Worm (Caenorhabditis elegans): ENCODE data around the gene lec-6.

The lec-6 gene

DNA sequence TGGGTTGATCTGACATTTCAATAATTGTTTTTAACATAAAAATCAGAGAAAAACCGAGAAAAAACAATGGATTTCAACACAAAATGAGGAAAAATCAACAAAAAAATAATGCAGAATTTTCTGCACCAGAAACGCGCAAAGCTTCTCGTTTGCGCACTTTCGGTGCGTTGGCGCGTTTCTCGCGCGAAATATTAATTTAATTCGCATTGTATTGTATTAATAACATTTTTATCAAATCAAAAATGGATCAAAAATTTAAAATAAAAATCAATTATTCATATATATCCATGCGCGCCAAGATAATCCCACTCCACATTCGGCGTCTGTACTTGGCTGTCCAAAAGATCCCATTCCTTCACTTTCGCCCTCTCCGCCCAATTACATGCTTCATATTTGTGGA lies 34.5 kb upstream of the lec-6 start, which contains the start of gene fem-2:
fem-2 (minus strand) TSS at position 9 of the 400 bp plus-strand sequence.
- no peak for TF ChIP-seq pha-4 (tag; optimal IDR thresholded peaks at IDR 0.05)
- TF ChIP-seq lsl-1 (GFP tag; optimal IDR thresholded peaks at IDR 0.05), result peak; percentile 35
- no peak for TF ChIP-seq zim-3 (tag; optimal IDR thresholded peaks at IDR 0.05)
- TF ChIP-seq nhr-90 (tag; optimal IDR thresholded peaks at IDR 0.05), result no peak
- TF ChIP-seq lir-1 (GFP tag; conservative IDR thresholded peaks at IDR 0.05), result no peak
- peak; percentile 91 for TF ChIP-seq ztf-18 (tag; optimal IDR thresholded peaks at IDR 0.05)
- TF ChIP-seq lin-35 (GFP tag; optimal IDR thresholded peaks at IDR 0.05), result no peak
- no peak for TF ChIP-seq madf-8 (GFP tag; conservative IDR thresholded peaks at IDR 0.05)
- TF ChIP-seq ZK185.1 (tag; optimal IDR thresholded peaks at IDR 0.05; ENCODE audit: poor library complexity, severe bottlenecking), result no peak
- no peak for TF ChIP-seq F39B2.1 (GFP tag; IDR thresholded peaks at IDR 0.05)
- TF ChIP-seq ztf-3 (GFP tag; optimal IDR thresholded peaks at IDR 0.05), result no peak
- TF ChIP-seq let-526 (GFP tag; IDR thresholded peaks at IDR 0.05), result no peak
- no peak for TF ChIP-seq rpc-1 (optimal IDR thresholded peaks at IDR 0.05)
- no peak for TF ChIP-seq rpc-1 (tag; optimal IDR thresholded peaks at IDR 0.05)
- no peak for TF ChIP-seq snpc-1.3 (tag; optimal IDR thresholded peaks at IDR 0.05; ENCODE audit: insufficient read depth)
- TF ChIP-seq chd-7 (tag; optimal IDR thresholded peaks at IDR 0.05), result no peak
- no peak for TF ChIP-seq ztf-25 (GFP tag; IDR thresholded peaks at IDR 0.05)
- TF ChIP-seq Y56A3A.18 (GFP tag; IDR thresholded peaks at IDR 0.05), result no peak
- no peak for TF ChIP-seq T26A5.8 (tag; optimal IDR thresholded peaks at IDR 0.05)
- TF ChIP-seq rec-8 (tag; optimal IDR thresholded peaks at IDR 0.05), result no peak
- no peak for TF ChIP-seq K12H6.12 (tag; optimal IDR thresholded peaks at IDR 0.05)
- TF ChIP-seq sptf-2 (GFP tag; optimal IDR thresholded peaks at IDR 0.05), result no peak
- TF ChIP-seq mel-28 (tag; optimal IDR thresholded peaks at IDR 0.05; ENCODE audit: borderline replicate concordance), result no peak
- TF ChIP-seq attf-6 (GFP tag; IDR thresholded peaks at IDR 0.05), result no peak
- no peak for TF ChIP-seq ama-1 (optimal IDR thresholded peaks at IDR 0.05)
- TF ChIP-seq ama-1 (GFP tag; optimal IDR thresholded peaks at IDR 0.05), result no peak
- no peak for TF ChIP-seq nfya-1 (tag; optimal IDR thresholded peaks at IDR 0.05; ENCODE audit: borderline replicate concordance, insufficient read depth)
- no peak for TF ChIP-seq tbp1 (GFP tag; optimal IDR thresholded peaks at IDR 0.05)
- no peak for TF ChIP-seq akir-1 (GFP tag; optimal IDR thresholded peaks at IDR 0.05)
- TF ChIP-seq madf-10 (tag; optimal IDR thresholded peaks at IDR 0.05), result no peak
- TF ChIP-seq attf-5 (GFP tag; optimal IDR thresholded peaks at IDR 0.05), result peak; percentile 2
- TF ChIP-seq F49E8.2 (tag; optimal IDR thresholded peaks at IDR 0.05; ENCODE audit: insufficient read depth), result no peak
- TF ChIP-seq madf-6 (GFP tag; IDR thresholded peaks at IDR 0.05), result no peak
- TF ChIP-seq repo-1 (tag; optimal IDR thresholded peaks at IDR 0.05), result no peak
- TF ChIP-seq die-1 (tag; optimal IDR thresholded peaks at IDR 0.05), result no peak
- TF ChIP-seq D2030.7 (GFP tag; IDR thresholded peaks at IDR 0.05), result peak; percentile 28; the same call in 1 of the 2 replicates
- no peak for TF ChIP-seq atf-7 (tag; optimal IDR thresholded peaks at IDR 0.05)
- TF ChIP-seq ztf-26 (tag; optimal IDR thresholded peaks at IDR 0.05), result no peak
- TF ChIP-seq hrde-1 (tag; optimal IDR thresholded peaks at IDR 0.05; ENCODE audit: borderline replicate concordance), result no peak
- no peak for TF ChIP-seq dox-1 (GFP tag; IDR thresholded peaks at IDR 0.05)
- TF ChIP-seq hmg-1.2 (GFP tag; IDR thresholded peaks at IDR 0.05), result peak; percentile 13; the same call in 1 of the 2 replicates
- TF ChIP-seq dpl-1 (GFP tag; optimal IDR thresholded peaks at IDR 0.05), result no peak
- TF ChIP-seq Y79H2A.3 (GFP tag; conservative IDR thresholded peaks at IDR 0.05), result no peak
- TF ChIP-seq bed-1 (GFP tag; IDR thresholded peaks at IDR 0.05), result no peak
- no peak for TF ChIP-seq ztf-22 (GFP tag; optimal IDR thresholded peaks at IDR 0.05)
- no peak for TF ChIP-seq ztf-28 (GFP tag; IDR thresholded peaks at IDR 0.05)
- peak; percentile 36 for TF ChIP-seq efl-1 (GFP tag; optimal IDR thresholded peaks at IDR 0.05)
- TF ChIP-seq let-607 (tag; optimal IDR thresholded peaks at IDR 0.05), result no peak
- TF ChIP-seq hsf-1 (GFP tag; IDR thresholded peaks at IDR 0.05), result no peak
